Fruit fly (Drosophila melanogaster): ENCODE measurements around the gene Ir68a.

The Ir68a gene

dm6 chr3L:11256147-11256971 is 20.3 kb upstream of the Ir68a start (continued):
- TF ChIP-seq bcd (GFP tag; optimal IDR thresholded peaks at IDR 0.05) (peak; percentile 80), tap (tag; optimal IDR thresholded peaks at IDR 0.05) (peak; percentile 64), unc-4 (GFP tag; IDR thresholded peaks at IDR 0.05; ENCODE audit: partially characterized antibody) (no peak), stc (GFP tag; IDR thresholded peaks at IDR 0.05) (peak; percentile 38), sens-2 (GFP tag; IDR thresholded peaks at IDR 0.05) (no peak), C15 (GFP tag; IDR thresholded peaks at IDR 0.05) (peak; percentile 46; the same call in 1 of the 3 replicates), dimm (GFP tag; IDR thresholded peaks at IDR 0.05) (no peak), MTF-1 (GFP tag; optimal IDR thresholded peaks at IDR 0.05; ENCODE audit: borderline replicate concordance) (peak; percentile 30), slp2 (GFP tag; optimal IDR thresholded peaks at IDR 0.05) (no peak), CG30020 (tag; optimal IDR thresholded peaks at IDR 0.05) (peak; percentile 64), eve (GFP tag; optimal IDR thresholded peaks at IDR 0.05) (peak in 1 of 2 experiments; percentile 76), CG4360 (GFP tag; IDR thresholded peaks at IDR 0.05) (peak; percentile 44; the same call in 1 of the 2 replicates), CG34224 (GFP tag; IDR thresholded peaks at IDR 0.05; ENCODE audit: partially characterized antibody) (no peak), aop (GFP tag; IDR thresholded peaks at IDR 0.05) (peak; percentile 23; the same call in 1 of the 2 replicates), CG13775 (GFP tag; optimal IDR thresholded peaks at IDR 0.05) (peak; percentile 81), Six4 (GFP tag; optimal IDR thresholded peaks at IDR 0.05) (peak; percentile 67), pan (optimal IDR thresholded peaks at IDR 0.05) (no peak), pan (GFP tag; optimal IDR thresholded peaks at IDR 0.05 in 1 of 2, IDR thresholded peaks at IDR 0.05 in 1 of 2) (peak in 1 of 2 experiments; percentile 61), gcm2 (GFP tag; optimal IDR thresholded peaks at IDR 0.05) (no peak), CG43689 (GFP tag; IDR thresholded peaks at IDR 0.05) (no peak; the same call in 1 of the 2 replicates), CG12391 (tag; optimal IDR thresholded peaks at IDR 0.05) (peak; percentile 88), Oaz (GFP tag; IDR thresholded peaks at IDR 0.05) (peak; percentile 48), CG12236 (GFP tag; optimal IDR thresholded peaks at IDR 0.05) (peak; percentile 11), Optix (GFP tag; IDR thresholded peaks at IDR 0.05) (peak; percentile 73; the same call in 2 of the 3 replicates), knrl (GFP tag; IDR thresholded peaks at IDR 0.05; ENCODE audit: partially characterized antibody) (peak; percentile 62; the same call in 1 of the 3 replicates), CG15514 (GFP tag; optimal IDR thresholded peaks at IDR 0.05) (peak; percentile 41), Xbp1 (GFP tag; optimal IDR thresholded peaks at IDR 0.05) (peak; percentile 86), bab2 (GFP tag; optimal IDR thresholded peaks at IDR 0.05) (peak; percentile 26), pho (GFP tag; optimal IDR thresholded peaks at IDR 0.05) (no peak), CG18599 (GFP tag; optimal IDR thresholded peaks at IDR 0.05) (peak; percentile 78), fru (optimal IDR thresholded peaks at IDR 0.05) (no peak), CG32772 (GFP tag; IDR thresholded peaks at IDR 0.05) (peak; percentile 53), CG3065 (GFP tag; optimal IDR thresholded peaks at IDR 0.05) (peak; percentile 16), fd102C (GFP tag; optimal IDR thresholded peaks at IDR 0.05) (no peak), az2 (GFP tag; optimal IDR thresholded peaks at IDR 0.05) (peak; percentile 81), insv (GFP tag; optimal IDR thresholded peaks at IDR 0.05) (peak in 1 of 2 experiments; percentile 18), Nf-YC (tag; optimal IDR thresholded peaks at IDR 0.05) (peak; percentile 72), Neu2 (GFP tag; optimal IDR thresholded peaks at IDR 0.05; ENCODE audit: borderline replicate concordance) (no peak), unpg (GFP tag; optimal IDR thresholded peaks at IDR 0.05) (peak; percentile 72), CG10959 (GFP tag; IDR thresholded peaks at IDR 0.05) (peak; percentile 52), NfI (GFP tag; optimal IDR thresholded peaks at IDR 0.05) (peak; percentile 71), cg (GFP tag; optimal IDR thresholded peaks at IDR 0.05) (no peak), Hand (GFP tag; optimal IDR thresholded peaks at IDR 0.05) (peak; percentile 64), klu (GFP tag; IDR thresholded peaks at IDR 0.05) (peak; percentile 59), CG31441 (GFP tag; IDR thresholded peaks at IDR 0.05) (peak; percentile 85), CG12942 (GFP tag; optimal IDR thresholded peaks at IDR 0.05) (peak; percentile 64), CG6689 (GFP tag; IDR thresholded peaks at IDR 0.05) (peak; percentile 70), tx (GFP tag; optimal IDR thresholded peaks at IDR 0.05) (peak; percentile 28), Hr51 (GFP tag; optimal IDR thresholded peaks at IDR 0.05) (peak in 1 of 2 experiments; percentile 84)

Data from whole organism, embryonic.